Fruit fly (Drosophila melanogaster): ENCODE results near the gene CG6576.

dm6 chr3L:8707075-8707474, 48.7 kb upstream of the CG6576 start:
- TF ChIP-seq Myc (optimal IDR thresholded peaks at IDR 0.05) (no peak), psq (optimal IDR thresholded peaks at IDR 0.05) (no peak), insv (optimal IDR thresholded peaks at IDR 0.05) (no peak)

All from Kc167 (cell line).